Fruit fly (Drosophila melanogaster) whole organism, prepupa: Measurements from ENCODE around the gene CG7362.

ENCODE experiments used
- Blimp-1 ChIP-seq: fragments of 200-800 bp; sonication (Bioruptor generic); optimal IDR thresholded peaks from 3 replicates; lab custom pipeline; 2017; ENCODE audit warnings: missing biosample characterization, missing genetic modification characterization, mild to moderate bottlenecking, moderate library complexity, missing genetic modification reagents
- CG10631 ChIP-seq: fragments of 200-800 bp; sonication (Bioruptor generic); optimal IDR thresholded peaks from 2 replicates; lab custom pipeline; 2016; ENCODE audit warnings: missing biosample characterization, missing genetic modification characterization
- CG10669 ChIP-seq: fragments of 200-800 bp; sonication (Bioruptor generic); optimal IDR thresholded peaks from 3 replicates; lab custom pipeline; 2018; ENCODE audit warnings: missing biosample characterization, mild to moderate bottlenecking, missing genetic modification characterization, moderate library complexity
- CG11294 ChIP-seq: fragments of 200-800 bp; sonication (Bioruptor generic); IDR thresholded peaks from 2 replicates; pipeline ENCODE4 v1.3.6; 2022; ENCODE audit warnings: missing biosample characterization, missing genetic modification characterization
- CG11762 ChIP-seq: fragments of 200-800 bp; sonication (Bioruptor generic); optimal IDR thresholded peaks from 3 replicates; lab custom pipeline; 2016; ENCODE audit warnings: missing biosample characterization, missing genetic modification characterization; ENCODE audit not compliant: insufficient read depth
- CG11902 ChIP-seq: fragments of 200-800 bp; sonication (Bioruptor generic); optimal IDR thresholded peaks from 3 replicates; lab custom pipeline; 2016; ENCODE audit warnings: missing biosample characterization, missing genetic modification characterization
- CG1621 ChIP-seq: fragments of 200-800 bp; sonication (Bioruptor generic); optimal IDR thresholded peaks from 3 replicates; lab custom pipeline; 2018; ENCODE audit warnings: missing biosample characterization, mild to moderate bottlenecking, missing genetic modification characterization
- CG31627 ChIP-seq: fragments of 200-800 bp; sonication (Bioruptor generic); optimal IDR thresholded peaks from 3 replicates; lab custom pipeline; 2016; ENCODE audit warnings: missing biosample characterization, missing genetic modification characterization
- CG32006 ChIP-seq: fragments of 200-800 bp; sonication (Bioruptor generic); optimal IDR thresholded peaks from 3 replicates; lab custom pipeline; 2017; ENCODE audit warnings: missing biosample characterization, mild to moderate bottlenecking, missing genetic modification characterization
- CG34406 ChIP-seq: fragments of 200-800 bp; sonication (Bioruptor generic); optimal IDR thresholded peaks from 3 replicates; lab custom pipeline; 2016; ENCODE audit warnings: missing biosample characterization, missing genetic modification characterization
- CG4318 ChIP-seq: fragments of 200-800 bp; sonication (Bioruptor generic); optimal IDR thresholded peaks from 3 replicates; lab custom pipeline; 2017; ENCODE audit warnings: missing biosample characterization, mild to moderate bottlenecking, missing genetic modification characterization
- CG6163 ChIP-seq: fragments of 200-800 bp; sonication (Bioruptor generic); IDR thresholded peaks from 3 replicates; pipeline ENCODE4 v1.3.6; 2022; ENCODE audit warnings: missing biosample characterization, missing genetic modification characterization
- CG6276 ChIP-seq: fragments of 200-800 bp; sonication (Bioruptor generic); optimal IDR thresholded peaks from 2 replicates; lab custom pipeline; 2017; ENCODE audit warnings: missing biosample characterization, mild to moderate bottlenecking, missing genetic modification characterization
- CG6854 ChIP-seq: fragments of 200-800 bp; sonication (Bioruptor generic); optimal IDR thresholded peaks from 2 replicates; lab custom pipeline; 2017; ENCODE audit warnings: missing biosample characterization, mild to moderate bottlenecking, missing genetic modification characterization
- CG8119 ChIP-seq: fragments of 200-800 bp; sonication (Bioruptor generic); IDR thresholded peaks from 3 replicates; pipeline ENCODE4 v1.3.6; 2022; ENCODE audit warnings: missing biosample characterization, missing genetic modification characterization
- CG9139 ChIP-seq: fragments of 200-800 bp; sonication (Bioruptor generic); optimal IDR thresholded peaks from 3 replicates; lab custom pipeline; 2017; ENCODE audit warnings: missing biosample characterization, mild to moderate bottlenecking, missing genetic modification characterization
- Eip78C ChIP-seq: fragments of 200-800 bp; sonication (Bioruptor generic); peaks from one replicate; lab custom pipeline; 2016; ENCODE audit warnings: missing biosample characterization, missing genetic modification characterization
- Eip93F ChIP-seq: fragments of 200-800 bp; sonication (Bioruptor generic); optimal IDR thresholded peaks from 2 replicates; lab custom pipeline; 2016; ENCODE audit warnings: missing biosample characterization, mild to moderate bottlenecking, missing genetic modification characterization
- Ets21C ChIP-seq: fragments of 200-800 bp; sonication (Bioruptor generic); optimal IDR thresholded peaks from 3 replicates; lab custom pipeline; 2016; ENCODE audit warnings: missing biosample characterization, missing genetic modification characterization
- Ets96B ChIP-seq: fragments of 200-800 bp; optimal IDR thresholded peaks from 2 replicates; lab custom pipeline; 2019; ENCODE audit warnings: missing biosample characterization, mild to moderate bottlenecking, missing genetic modification characterization, moderate library complexity
- Hr38 ChIP-seq: sonication (Bioruptor generic); optimal IDR thresholded peaks from 2 replicates; lab custom pipeline; 2016; ENCODE audit warnings: missing biosample characterization, missing genetic modification characterization
- Hr39 ChIP-seq: fragments of 200-800 bp; sonication (Bioruptor generic); optimal IDR thresholded peaks from 2 replicates; lab custom pipeline; 2016; ENCODE audit warnings: missing biosample characterization, missing genetic modification characterization
- Hr4 ChIP-seq: fragments of 200-800 bp; sonication (Bioruptor generic); optimal IDR thresholded peaks from 3 replicates; lab custom pipeline; 2016; ENCODE audit warnings: missing biosample characterization, missing genetic modification characterization
- Lpt ChIP-seq: fragments of 200-800 bp; sonication (Bioruptor generic); optimal IDR thresholded peaks from 3 replicates; lab custom pipeline; 2016; ENCODE audit warnings: missing biosample characterization, missing genetic modification characterization
- OdsH ChIP-seq: fragments of 200-800 bp; sonication (Bioruptor generic); optimal IDR thresholded peaks from 3 replicates; lab custom pipeline; 2016; ENCODE audit warnings: missing biosample characterization, missing genetic modification characterization
- Smox ChIP-seq: fragments of 200-800 bp; sonication (Bioruptor generic); optimal IDR thresholded peaks from 3 replicates; lab custom pipeline; 2016; ENCODE audit warnings: missing biosample characterization, missing genetic modification characterization
- Sox102F ChIP-seq: fragments of 200-800 bp; sonication (Bioruptor generic); optimal IDR thresholded peaks from 2 replicates; lab custom pipeline; 2016; ENCODE audit warnings: missing biosample characterization, mild to moderate bottlenecking, missing genetic modification characterization
- Sox14 ChIP-seq: fragments of 200-800 bp; sonication (Bioruptor generic); optimal IDR thresholded peaks from 3 replicates; lab custom pipeline; 2016; ENCODE audit warnings: missing biosample characterization, missing genetic modification characterization
- Sox15 ChIP-seq: fragments of 200-800 bp; sonication (Bioruptor generic); optimal IDR thresholded peaks from 3 replicates; lab custom pipeline; 2016; ENCODE audit warnings: missing biosample characterization, missing genetic modification characterization
- achi ChIP-seq: fragments of 200-800 bp; sonication (Bioruptor generic); optimal IDR thresholded peaks from 3 replicates; lab custom pipeline; 2016; ENCODE audit warnings: missing biosample characterization, missing genetic modification characterization
- cyc ChIP-seq: fragments of 200-800 bp; sonication (Bioruptor generic); optimal IDR thresholded peaks from 3 replicates; lab custom pipeline; 2016; ENCODE audit warnings: missing biosample characterization, missing genetic modification characterization
- dac ChIP-seq: fragments of 200-800 bp; sonication (Bioruptor generic); optimal IDR thresholded peaks from 2 replicates; lab custom pipeline; 2017; ENCODE audit warnings: missing biosample characterization, mild to moderate bottlenecking, missing genetic modification characterization
- dsx ChIP-seq: fragments of 200-800 bp; optimal IDR thresholded peaks from 3 replicates; lab custom pipeline; 2019; ENCODE audit warnings: missing biosample characterization, mild to moderate bottlenecking, missing genetic modification characterization, moderate library complexity; ENCODE audit not compliant: poor library complexity, severe bottlenecking
- fd59A ChIP-seq: fragments of 200-800 bp; sonication (Bioruptor generic); optimal IDR thresholded peaks from 2 replicates; lab custom pipeline; 2017; ENCODE audit warnings: missing biosample characterization, mild to moderate bottlenecking, missing genetic modification characterization, missing genetic modification reagents
- fd85E ChIP-seq: fragments of 200-800 bp; sonication (Bioruptor generic); optimal IDR thresholded peaks from 3 replicates; lab custom pipeline; 2016; ENCODE audit warnings: missing biosample characterization, missing genetic modification characterization
- lz ChIP-seq: fragments of 200-800 bp; sonication (Bioruptor generic); optimal IDR thresholded peaks from 3 replicates; lab custom pipeline; 2016; ENCODE audit warnings: missing biosample characterization, missing genetic modification characterization
- net ChIP-seq: fragments of 200-800 bp; sonication (Bioruptor generic); optimal IDR thresholded peaks from 3 replicates; lab custom pipeline; 2016; ENCODE audit warnings: missing biosample characterization, missing genetic modification characterization
- pdm3 ChIP-seq: fragments of 200-800 bp; sonication (Bioruptor generic); optimal IDR thresholded peaks from 3 replicates; lab custom pipeline; 2016; ENCODE audit warnings: missing biosample characterization, missing genetic modification characterization
- salr ChIP-seq, 2 experiments: fragments of 200-800 bp; sonication (Bioruptor generic); optimal IDR thresholded peaks; 3 replicates each; lab custom pipeline; 2016 to 2018; ENCODE audit warnings: missing biosample characterization in 2 of 2, missing genetic modification characterization in 2 of 2, mild to moderate bottlenecking in 1 of 2
- spab ChIP-seq: fragments of 200-800 bp; sonication (Bioruptor generic); optimal IDR thresholded peaks from 2 replicates; lab custom pipeline; 2017; ENCODE audit warnings: missing biosample characterization, mild to moderate bottlenecking, missing genetic modification characterization, missing genetic modification reagents
- svp ChIP-seq: fragments of 200-800 bp; sonication (Bioruptor generic); peaks from one replicate; lab custom pipeline; 2016; ENCODE audit warnings: missing biosample characterization, missing genetic modification characterization
- topi ChIP-seq: fragments of 200-800 bp; sonication (Bioruptor generic); optimal IDR thresholded peaks from 3 replicates; lab custom pipeline; 2016; ENCODE audit warnings: missing biosample characterization, missing genetic modification characterization
- vri ChIP-seq: fragments of 200-800 bp; sonication (Bioruptor generic); optimal IDR thresholded peaks from 3 replicates; lab custom pipeline; 2016; ENCODE audit warnings: missing biosample characterization, mild to moderate bottlenecking, missing genetic modification characterization

Gene CG7362

dm6 chr3R:14719380-14719779 is 34.9 kb downstream of the CG7362 start (continued):
- TF ChIP-seq CG32006 (GFP tag; lab: Kevin White, UChicago) (peak; percentile 94), net (GFP tag; lab: Kevin White, UChicago) (peak; percentile 82), CG6163 (GFP tag; lab: Robert Waterston, UW) (peak; percentile 87), Lpt (GFP tag; lab: Kevin White, UChicago) (peak; percentile 82), topi (GFP tag; lab: Kevin White, UChicago) (peak; percentile 25), dsx (peak; percentile 77), CG31627 (peak; percentile 3), fd85E (GFP tag; lab: Kevin White, UChicago) (no peak), achi (GFP tag; lab: Kevin White, UChicago) (peak; percentile 83), CG6854 (GFP tag; lab: Kevin White, UChicago) (no peak), spab (GFP tag; lab: Kevin White, UChicago) (peak; percentile 72), cyc (GFP tag; lab: Kevin White, UChicago) (peak; percentile 12), CG6276 (GFP tag; lab: Kevin White, UChicago) (peak; percentile 87), OdsH (GFP tag; lab: Kevin White, UChicago) (peak; percentile 85), Sox102F (GFP tag; lab: Kevin White, UChicago) (peak; percentile 37), Eip93F (GFP tag; lab: Kevin White, UChicago) (no peak), Hr4 (GFP tag; lab: Kevin White, UChicago) (peak; percentile 92), lz (peak; percentile 32), CG11762 (GFP tag; lab: Kevin White, UChicago) (peak; percentile 73), vri (GFP tag; lab: Kevin White, UChicago) (no peak), dac (GFP tag; lab: Kevin White, UChicago) (peak; percentile 88), svp (GFP tag; lab: Kevin White, UChicago) (peak; percentile 19), fd59A (GFP tag; lab: Kevin White, UChicago) (peak; percentile 62), CG1621 (tag; lab: Kevin White, UChicago) (peak; percentile 73), Smox (GFP tag; lab: Kevin White, UChicago) (no peak)

- TF ChIP-seq Smox (GFP tag; lab: Kevin White, UChicago) (no peak), Hr39 (no peak), salr (GFP tag; optimal IDR thresholded peaks at IDR 0.05; lab: Kevin White, UChicago) (no peak), CG34406 (GFP tag; lab: Kevin White, UChicago) (no peak), vri (GFP tag; lab: Kevin White, UChicago) (no peak), lz (no peak), CG8119 (GFP tag; lab: Robert Waterston, UW) (no peak), fd59A (GFP tag; lab: Kevin White, UChicago) (no peak), CG4318 (GFP tag; lab: Kevin White, UChicago) (no peak), Eip93F (GFP tag; lab: Kevin White, UChicago) (no peak), topi (GFP tag; lab: Kevin White, UChicago) (no peak), pdm3 (GFP tag; lab: Kevin White, UChicago) (no peak)
- TF ChIP-seq, all 60 proteins: peak for 0
Measured at dm6 chr3R:14717712-14718097, 36.6 kb downstream of the CG7362 start.

- TF ChIP-seq Sox102F (GFP tag; lab: Kevin White, UChicago) (no peak), Blimp-1 (GFP tag; lab: Kevin White, UChicago) (no peak), Eip93F (GFP tag; lab: Kevin White, UChicago) (no peak), achi (GFP tag; lab: Kevin White, UChicago) (peak; percentile 37), spab (GFP tag; lab: Kevin White, UChicago) (no peak), CG32006 (GFP tag; lab: Kevin White, UChicago) (no peak), CG8119 (GFP tag; lab: Robert Waterston, UW) (peak; percentile 50), topi (GFP tag; lab: Kevin White, UChicago) (no peak), CG9139 (GFP tag; lab: Kevin White, UChicago) (no peak), Sox14 (GFP tag; lab: Kevin White, UChicago) (peak; percentile 13), CG1621 (tag; lab: Kevin White, UChicago) (peak; percentile 10), CG6276 (GFP tag; lab: Kevin White, UChicago) (no peak), CG11902 (GFP tag; lab: Kevin White, UChicago) (no peak), fd85E (GFP tag; lab: Kevin White, UChicago) (no peak), dsx (no peak), svp (GFP tag; lab: Kevin White, UChicago) (no peak), salr (GFP tag; optimal IDR thresholded peaks at IDR 0.05; lab: Kevin White, UChicago) (peak in 1 of 2 experiments; percentile 26), CG10669 (GFP tag; lab: Kevin White, UChicago) (no peak), Smox (GFP tag; lab: Kevin White, UChicago) (no peak), net (GFP tag; lab: Kevin White, UChicago) (peak; percentile 39), cyc (GFP tag; lab: Kevin White, UChicago) (no peak), Ets21C (GFP tag; lab: Kevin White, UChicago) (no peak), CG34406 (GFP tag; lab: Kevin White, UChicago) (no peak), Ets96B (tag; lab: Kevin White, UChicago) (no peak), fd59A (GFP tag; lab: Kevin White, UChicago) (peak; percentile 52), CG11762 (GFP tag; lab: Kevin White, UChicago) (no peak), Eip78C (peak; percentile 55), Sox15 (no peak), CG10631 (no peak), Hr38 (GFP tag; lab: Kevin White, UChicago) (no peak), CG11294 (no peak)
Measured at dm6 chr3R:14717076-14717711, 37.1 kb downstream of the CG7362 start.
